Worm (Caenorhabditis elegans) whole organism, young adult: ENCODE data around the gene hrg-5.

ENCODE experiments used
- B0019.2 ChIP-seq: fragments of 200-800 bp; sonication (Bioruptor generic); conservative IDR thresholded peaks from 2 replicates; pipeline ENCODE4 v1.3.6; 2022; ENCODE audit warnings: missing genetic modification reagents, missing genetic modification characterization, missing compliant biosample characterization
- B0035.1 ChIP-seq: sonication (generic microtip); optimal IDR thresholded peaks from 2 replicates; lab custom pipeline; 2016; ENCODE audit warnings: missing genetic modification characterization, mild to moderate bottlenecking, missing compliant biosample characterization, missing genotype, missing genetic modification reagents
- F23B12.7 ChIP-seq: sonication (generic microtip); optimal IDR thresholded peaks from 2 replicates; lab custom pipeline; 2017; ENCODE audit warnings: missing genetic modification characterization, mild to moderate bottlenecking, missing compliant biosample characterization, antibody characterized with exemption, moderate library complexity; ENCODE audit not compliant: insufficient read depth
- F37B4.10 ChIP-seq: fragments of 200-800 bp; sonication (Bioruptor generic); IDR thresholded peaks from 2 replicates; pipeline ENCODE4 v1.3.6; 2022; ENCODE audit warnings: missing genetic modification characterization, missing compliant biosample characterization
- F49E8.2 ChIP-seq: sonication (generic microtip); optimal IDR thresholded peaks from 3 replicates; lab custom pipeline; 2017; ENCODE audit warnings: missing genetic modification characterization, mild to moderate bottlenecking, missing compliant biosample characterization, antibody characterized with exemption, moderate library complexity; ENCODE audit not compliant: insufficient read depth
- F55B11.4 ChIP-seq: sonication (generic microtip); optimal IDR thresholded peaks from 2 replicates; lab custom pipeline; 2016; ENCODE audit warnings: missing compliant biosample characterization, missing genetic modification characterization, borderline replicate concordance; ENCODE audit not compliant: insufficient read depth
- F57C9.4 ChIP-seq: sonication (generic microtip); optimal IDR thresholded peaks from 2 replicates; lab custom pipeline; 2017; ENCODE audit warnings: mild to moderate bottlenecking, missing genetic modification characterization, missing compliant biosample characterization
- K12H6.12 ChIP-seq: fragments of 200-800 bp; sonication (Bioruptor generic); optimal IDR thresholded peaks from 2 replicates; lab custom pipeline; 2018; ENCODE audit warnings: mild to moderate bottlenecking, missing genetic modification characterization, missing compliant biosample characterization
- Y53G8AR.9 ChIP-seq: fragments of 200-800 bp; sonication (Bioruptor generic); conservative IDR thresholded peaks from 2 replicates; pipeline ENCODE4 v1.3.6; 2022; ENCODE audit warnings: missing genetic modification reagents, missing genetic modification characterization, missing compliant biosample characterization
- ZK185.1 ChIP-seq: sonication (generic microtip); optimal IDR thresholded peaks from 2 replicates; lab custom pipeline; 2016; ENCODE audit warnings: mild to moderate bottlenecking, missing genetic modification characterization, missing compliant biosample characterization; ENCODE audit not compliant: poor library complexity, severe bottlenecking
- atf-7 ChIP-seq: sonication (generic microtip); optimal IDR thresholded peaks from 2 replicates; lab custom pipeline; 2017; ENCODE audit warnings: mild to moderate bottlenecking, missing genetic modification characterization, missing compliant biosample characterization
- ceh-100 ChIP-seq: fragments of 200-800 bp; sonication (Bioruptor generic); IDR thresholded peaks from 2 replicates; pipeline ENCODE4 v1.3.6; 2022; ENCODE audit warnings: missing genetic modification reagents, missing genetic modification characterization, missing compliant biosample characterization
- ceh-27 ChIP-seq: fragments of 200-800 bp; sonication (Bioruptor generic); optimal IDR thresholded peaks from 2 replicates; lab custom pipeline; 2018; ENCODE audit warnings: mild to moderate bottlenecking, missing genetic modification characterization, moderate library complexity, missing compliant biosample characterization
- ceh-58 ChIP-seq: fragments of 200-800 bp; sonication (Bioruptor generic); IDR thresholded peaks from 2 replicates; pipeline ENCODE4 v1.3.6; 2022; ENCODE audit warnings: missing genetic modification characterization, missing compliant biosample characterization
- egl-44 ChIP-seq: fragments of 200-800 bp; sonication (Bioruptor generic); IDR thresholded peaks from 2 replicates; pipeline ENCODE4 v1.3.6; 2022; ENCODE audit warnings: missing genetic modification reagents, missing genetic modification characterization, missing compliant biosample characterization
- ets-4 ChIP-seq: fragments of 200-800 bp; sonication (Bioruptor generic); optimal IDR thresholded peaks from 2 replicates; lab custom pipeline; 2018; ENCODE audit warnings: mild to moderate bottlenecking, missing genetic modification characterization, missing compliant biosample characterization
- hlh-26 ChIP-seq: fragments of 200-800 bp; sonication (Bioruptor generic); conservative IDR thresholded peaks from 2 replicates; pipeline ENCODE4 v1.3.6; 2022; ENCODE audit warnings: missing genetic modification reagents, missing genetic modification characterization, missing compliant biosample characterization
- hmg-20 ChIP-seq: fragments of 200-800 bp; sonication (Bioruptor generic); IDR thresholded peaks from 2 replicates; pipeline ENCODE4 v1.3.6; 2022; ENCODE audit warnings: missing genetic modification reagents, missing genetic modification characterization, missing compliant biosample characterization
- lin-40 ChIP-seq: sonication (generic microtip); optimal IDR thresholded peaks from 2 replicates; lab custom pipeline; 2016; ENCODE audit warnings: missing genetic modification characterization, mild to moderate bottlenecking, missing compliant biosample characterization, missing genotype, missing genetic modification reagents
- madf-8 ChIP-seq: fragments of 200-800 bp; sonication (Bioruptor generic); conservative IDR thresholded peaks from 2 replicates; pipeline ENCODE4 v1.3.6; 2022; ENCODE audit warnings: missing genetic modification reagents, missing genetic modification characterization, missing compliant biosample characterization
- mes-4 ChIP-seq: sonication (generic microtip); optimal IDR thresholded peaks from 2 replicates; lab custom pipeline; 2016; ENCODE audit warnings: missing genotype, missing genetic modification characterization, missing compliant biosample characterization
- mxl-1 ChIP-seq: sonication (generic microtip); optimal IDR thresholded peaks from 2 replicates; lab custom pipeline; 2016; ENCODE audit warnings: missing genetic modification characterization, missing compliant biosample characterization
- nfya-1 ChIP-seq: sonication (generic microtip); optimal IDR thresholded peaks from 2 replicates; lab custom pipeline; 2017; ENCODE audit warnings: antibody characterized with exemption, missing compliant biosample characterization, missing genetic modification characterization, borderline replicate concordance; ENCODE audit not compliant: insufficient read depth
- nhr-80 ChIP-seq: sonication (generic microtip); optimal IDR thresholded peaks from 2 replicates; lab custom pipeline; 2016; ENCODE audit warnings: missing genetic modification characterization, missing compliant biosample characterization
- nhr-90 ChIP-seq: sonication (generic microtip); optimal IDR thresholded peaks from 2 replicates; lab custom pipeline; 2016; ENCODE audit warnings: missing genotype, mild to moderate bottlenecking, missing genetic modification characterization, missing compliant biosample characterization
- rpc-1 ChIP-seq, 2 experiments: fragments of 150-350 bp in 1 of 2; sonication (generic microtip) in 1 of 2; optimal IDR thresholded peaks; 2 replicates each; lab custom pipeline; 2014 to 2018; ENCODE audit warnings: missing biosample characterization in 1 of 2, missing genetic modification characterization in 1 of 2, missing genetic modification reagents in 1 of 2, missing genotype in 1 of 2
- snpc-3.4 ChIP-seq: sonication (generic microtip); optimal IDR thresholded peaks from 2 replicates; lab custom pipeline; 2017; ENCODE audit warnings: missing genetic modification characterization, mild to moderate bottlenecking, missing compliant biosample characterization, antibody characterized with exemption, moderate library complexity, missing genotype, missing genetic modification reagents
- tbp1 ChIP-seq: fragments of 200-800 bp; sonication (Bioruptor generic); optimal IDR thresholded peaks from 2 replicates; lab custom pipeline; 2018; ENCODE audit warnings: mild to moderate bottlenecking, missing genetic modification characterization, missing compliant biosample characterization
- unc-62 ChIP-seq: fragments of 150-350 bp; optimal IDR thresholded peaks from 2 replicates; lab custom pipeline; 2014; ENCODE audit warnings: missing biosample characterization, missing genetic modification reagents, missing genetic modification characterization
- zfh-2 ChIP-seq: fragments of 200-800 bp; sonication (Bioruptor generic); conservative IDR thresholded peaks from 2 replicates; pipeline ENCODE4 v1.3.6; 2022; ENCODE audit warnings: missing genetic modification reagents, missing genetic modification characterization, missing compliant biosample characterization
- ztf-25 ChIP-seq: fragments of 200-800 bp; sonication (Bioruptor generic); IDR thresholded peaks from 2 replicates; pipeline ENCODE4 v1.3.6; 2022; ENCODE audit warnings: missing genetic modification reagents, missing genetic modification characterization, missing compliant biosample characterization

hrg-5 gene

DNA sequence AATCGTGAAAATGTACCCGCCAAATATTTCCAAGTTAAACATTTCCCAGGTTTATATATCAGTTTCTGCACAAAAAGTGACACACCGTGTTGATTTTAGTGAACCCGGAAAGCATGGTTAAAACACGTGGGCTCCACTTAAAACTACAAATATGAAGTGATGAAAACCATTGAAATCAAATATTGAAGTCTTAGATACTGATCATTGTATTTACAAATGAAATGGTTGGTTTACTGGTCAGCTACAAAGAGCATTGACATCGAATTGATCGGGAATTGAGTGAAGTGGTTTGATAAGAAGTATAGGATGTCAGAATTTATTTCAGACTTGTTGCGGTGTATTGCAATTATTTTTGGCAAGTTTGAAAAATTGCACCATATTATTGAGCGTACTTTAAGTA lies at the start of gene hrg-5:
hrg-5 (minus strand) TSS at position 17 of the 400 bp plus-strand sequence.
- TF ChIP-seq lin-40 (tag; lab: Kevin White, UChicago) (no peak), nhr-80 (tag; lab: Kevin White, UChicago) (peak; percentile 66)

DNA sequence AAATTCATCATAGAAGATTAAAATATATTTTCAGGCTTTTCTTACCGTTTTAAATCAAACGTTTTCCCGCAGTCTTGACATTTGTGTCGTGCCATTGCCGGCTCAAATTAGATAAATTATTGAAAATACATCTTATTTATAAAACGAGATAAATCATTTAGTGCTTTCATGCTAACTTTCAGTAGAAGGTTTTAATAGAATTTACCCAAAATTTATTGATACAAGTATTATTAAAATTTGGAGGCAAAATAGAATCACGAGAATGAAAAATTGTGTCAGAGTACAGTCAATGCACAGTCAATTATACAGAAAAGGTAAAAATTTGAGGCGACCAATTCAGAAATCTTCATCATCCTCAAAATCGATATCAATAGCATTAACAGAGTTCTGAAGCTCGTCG lies 49.3 kb upstream of the hrg-5 start, which contains the start of gene Y5F2A.4:
Y5F2A.4 (minus strand) TSS at position 101 of the 400 bp plus-strand sequence.
- no peak for TF ChIP-seq snpc-3.4 (tag; lab: Kevin White, UChicago)
- no peak for TF ChIP-seq unc-62
- no peak for TF ChIP-seq B0019.2 (GFP tag; lab: Robert Waterston, UW)
- no peak for TF ChIP-seq ets-4
- TF ChIP-seq ceh-58 = no peak
- TF ChIP-seq B0035.1 (tag; lab: Kevin White, UChicago) = no peak
- no peak for TF ChIP-seq madf-8 (GFP tag; lab: Robert Waterston, UW)
- TF ChIP-seq F57C9.4 (tag; lab: Kevin White, UChicago) = no peak
- no peak for TF ChIP-seq tbp1 (GFP tag; lab: Kevin White, UChicago)
- TF ChIP-seq F37B4.10 = no peak
- no peak for TF ChIP-seq mxl-1
- no peak for TF ChIP-seq hlh-26 (GFP tag; lab: Robert Waterston, UW)
- no peak for TF ChIP-seq mes-4 (tag; lab: Kevin White, UChicago)

DNA sequence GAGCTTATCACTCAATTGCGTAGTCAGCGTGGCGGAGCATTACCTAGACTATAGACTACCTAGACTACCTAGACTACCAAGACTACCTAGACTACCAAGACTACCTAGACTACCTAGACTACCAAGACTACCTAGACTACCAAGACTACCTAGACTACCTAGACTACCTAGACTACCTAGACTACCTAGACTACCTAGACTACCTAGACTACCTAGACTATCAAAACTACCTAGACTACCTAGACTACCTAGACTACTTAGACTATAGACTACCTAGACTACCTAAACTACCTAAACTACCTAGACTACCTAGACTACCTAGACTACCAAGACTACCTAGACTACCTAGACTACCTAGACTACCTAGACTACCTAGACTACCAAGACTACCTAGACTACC lies 41.7 kb upstream of the hrg-5 start:
- peak; percentile 5 for TF ChIP-seq ceh-27
- peak; percentile 32 for TF ChIP-seq ZK185.1

- no peak for TF ChIP-seq unc-62
- no peak for TF ChIP-seq B0035.1 (tag; lab: Kevin White, UChicago)
- no peak for TF ChIP-seq K12H6.12
- no peak for TF ChIP-seq Y53G8AR.9 (GFP tag; lab: Robert Waterston, UW)
- TF ChIP-seq nhr-90 = no peak
- no peak for TF ChIP-seq atf-7 (tag; lab: Kevin White, UChicago)
- no peak for TF ChIP-seq egl-44 (GFP tag; lab: Robert Waterston, UW)
- no peak for TF ChIP-seq F55B11.4 (tag; lab: Kevin White, UChicago)
- TF ChIP-seq snpc-3.4 (tag; lab: Kevin White, UChicago) = no peak
- no peak for TF ChIP-seq ceh-100
- TF ChIP-seq F57C9.4 (tag; lab: Kevin White, UChicago) = no peak
- no peak for TF ChIP-seq F49E8.2 (tag; lab: Kevin White, UChicago)
Observed at ce11 chrIV:11068314-11068713, 39.1 kb upstream of the hrg-5 start.

- TF ChIP-seq ztf-25 (no peak), nfya-1 (tag; lab: Kevin White, UChicago) (no peak), rpc-1 (optimal IDR thresholded peaks at IDR 0.05; lab: Kevin White, UChicago) (no peak), rpc-1 (tag; optimal IDR thresholded peaks at IDR 0.05; lab: Kevin White, UChicago) (no peak), ceh-27 (no peak), zfh-2 (GFP tag; lab: Robert Waterston, UW) (no peak), B0035.1 (tag; lab: Kevin White, UChicago) (no peak), F23B12.7 (no peak), hmg-20 (GFP tag; lab: Robert Waterston, UW) (no peak), nhr-90 (no peak)
Observed at ce11 chrIV:11067003-11067402, 37.8 kb upstream of the hrg-5 start, which contains the start of gene ttr-17. ttr-17 (minus strand) TSS chrIV:11067026.
